Worm (Caenorhabditis elegans): ENCODE results near the gene T01G5.6.
A peak's percentile ranks its signal among the peaks of the same experiment; 100 is the strongest.

Gene T01G5.6

ce11 chrV:15063987-15064386, 49.9 kb downstream of the T01G5.6 start, which contains the start of gene rap-2:
rap-2 (minus strand) TSS chrV:15064087.
- TF ChIP-seq blmp-1 (tag; optimal IDR thresholded peaks at IDR 0.05): peak; percentile 54
- no peak for TF ChIP-seq ets-5 (GFP tag; IDR thresholded peaks at IDR 0.05)

Measured in whole organism, L1 larva.